Fruit fly (Drosophila melanogaster) whole organism, embryonic: ENCODE results near the gene N.

ENCODE experiments used
- Awh ChIP-seq: fragments of 200-800 bp; sonication (Bioruptor generic); IDR thresholded peaks from 2 replicates; pipeline ENCODE4, ENCODE4 v1.3.6; 2022; ENCODE audit warnings: missing biosample characterization, missing genetic modification characterization
- CG13775 ChIP-seq: fragments of 200-800 bp; sonication (Bioruptor generic); optimal IDR thresholded peaks from 3 replicates; lab custom pipeline; 2017; ENCODE audit warnings: missing biosample characterization, mild to moderate bottlenecking, missing genetic modification characterization
- CG15269 ChIP-seq: fragments of 200-800 bp; sonication (Bioruptor generic); optimal IDR thresholded peaks from 2 replicates; lab custom pipeline; 2018; ENCODE audit warnings: missing biosample characterization, mild to moderate bottlenecking, missing genetic modification characterization, moderate library complexity
- CG15479 ChIP-seq: fragments of 200-800 bp; sonication (Bioruptor generic); optimal IDR thresholded peaks from 3 replicates; lab custom pipeline; 2019; ENCODE audit warnings: missing biosample characterization, mild to moderate bottlenecking, missing genetic modification characterization, moderate library complexity
- CG16813 ChIP-seq: fragments of 200-800 bp; sonication (Bioruptor generic); IDR thresholded peaks from 3 replicates; pipeline ENCODE4 v1.3.6; 2022; ENCODE audit warnings: missing biosample characterization, missing genetic modification characterization; ENCODE audit not compliant: partially characterized antibody
- CG17359 ChIP-seq: fragments of 200-800 bp; sonication (Bioruptor generic); optimal IDR thresholded peaks from 3 replicates; lab custom pipeline; 2018; ENCODE audit warnings: missing biosample characterization, mild to moderate bottlenecking, missing genetic modification characterization, moderate library complexity
- CG17568 ChIP-seq: fragments of 200-800 bp; sonication (Bioruptor generic); optimal IDR thresholded peaks from 2 replicates; lab custom pipeline; 2018; ENCODE audit warnings: missing biosample characterization, mild to moderate bottlenecking, missing genetic modification characterization, moderate library complexity
- CG18619 ChIP-seq: fragments of 200-800 bp; sonication (Bioruptor generic); optimal IDR thresholded peaks from 3 replicates; lab custom pipeline; 2017; ENCODE audit warnings: missing biosample characterization, mild to moderate bottlenecking, missing genetic modification characterization
- CG2875 ChIP-seq: fragments of 200-800 bp; sonication (Bioruptor generic); optimal IDR thresholded peaks from 2 replicates; lab custom pipeline; 2017; ENCODE audit warnings: missing biosample characterization, mild to moderate bottlenecking, missing genetic modification characterization, missing genetic modification reagents
- CG3065 ChIP-seq: fragments of 200-800 bp; sonication (Bioruptor generic); optimal IDR thresholded peaks from 2 replicates; lab custom pipeline; 2016; ENCODE audit warnings: missing biosample characterization, missing genetic modification characterization
- CG31388 ChIP-seq: fragments of 200-800 bp; sonication (Bioruptor generic); optimal IDR thresholded peaks from 2 replicates; lab custom pipeline; 2016; ENCODE audit warnings: missing biosample characterization, missing genetic modification characterization
- CG34376 ChIP-seq: fragments of 200-800 bp; sonication (Bioruptor generic); optimal IDR thresholded peaks from 2 replicates; lab custom pipeline; 2018; ENCODE audit warnings: missing biosample characterization, mild to moderate bottlenecking, missing genetic modification characterization
- CG3847 ChIP-seq: fragments of 200-800 bp; sonication (Bioruptor generic); IDR thresholded peaks from 2 replicates; pipeline ENCODE4 v1.3.6; 2022; ENCODE audit warnings: missing biosample characterization, missing genetic modification characterization
- CG4328 ChIP-seq: fragments of 200-800 bp; sonication (Bioruptor generic); optimal IDR thresholded peaks from 3 replicates; lab custom pipeline; 2017; ENCODE audit warnings: missing biosample characterization, missing genetic modification reagents, missing genetic modification characterization
- CG4820 ChIP-seq: fragments of 200-800 bp; sonication (Bioruptor generic); optimal IDR thresholded peaks from 3 replicates; lab custom pipeline; 2016; ENCODE audit warnings: missing biosample characterization, missing genetic modification characterization
- CG5245 ChIP-seq: fragments of 200-800 bp; sonication (Bioruptor generic); optimal IDR thresholded peaks from 3 replicates; lab custom pipeline; 2016; ENCODE audit warnings: missing biosample characterization, missing genetic modification characterization
- CG6254 ChIP-seq: fragments of 200-800 bp; sonication (Bioruptor generic); optimal IDR thresholded peaks from 3 replicates; lab custom pipeline; 2017; ENCODE audit warnings: mild to moderate bottlenecking, missing biosample characterization, missing genetic modification reagents, missing genetic modification characterization
- CG7372 ChIP-seq: fragments of 200-800 bp; sonication (Bioruptor generic); IDR thresholded peaks from 2 replicates; pipeline ENCODE4 v1.3.6; 2022; ENCODE audit warnings: missing biosample characterization, missing genetic modification characterization
- CG9797 ChIP-seq: fragments of 200-800 bp; sonication (Bioruptor generic); optimal IDR thresholded peaks from 3 replicates; lab custom pipeline; 2018; ENCODE audit warnings: missing biosample characterization, mild to moderate bottlenecking, missing genetic modification characterization
- Dip2 ChIP-seq: fragments of 200-800 bp; sonication (Bioruptor generic); IDR thresholded peaks from 2 replicates; pipeline ENCODE4 v1.3.6; 2022; ENCODE audit warnings: missing biosample characterization, missing genetic modification characterization
- Eip74EF ChIP-seq, 2 experiments: fragments of 200-800 bp in 1 of 2; fragments of >200 bp in 1 of 2; sonication (Bioruptor generic) in 1 of 2; optimal IDR thresholded peaks; 2 replicates each; lab custom pipeline; 2017 to 2019; ENCODE audit warnings: missing biosample characterization in 2 of 2, missing genetic modification characterization in 2 of 2, mild to moderate bottlenecking in 1 of 2, moderate library complexity in 1 of 2
- Fer1 ChIP-seq: fragments of 200-800 bp; sonication (Bioruptor generic); optimal IDR thresholded peaks from 2 replicates; lab custom pipeline; 2017; ENCODE audit warnings: missing biosample characterization, mild to moderate bottlenecking, missing genetic modification characterization
- Fer2 ChIP-seq: fragments of 200-800 bp; sonication (Bioruptor generic); optimal IDR thresholded peaks from 2 replicates; lab custom pipeline; 2018; ENCODE audit warnings: missing biosample characterization, mild to moderate bottlenecking, missing genetic modification characterization, moderate library complexity
- Lpt ChIP-seq: fragments of >200 bp; optimal IDR thresholded peaks from 2 replicates; lab custom pipeline; 2018; ENCODE audit warnings: missing biosample characterization, missing genetic modification characterization
- NC2β ChIP-seq: fragments of 200-800 bp; sonication (Bioruptor generic); optimal IDR thresholded peaks from 2 replicates; lab custom pipeline; 2016; ENCODE audit warnings: missing biosample characterization, missing genetic modification characterization
- Nf-YA ChIP-seq: fragments of 200-800 bp; sonication (Bioruptor generic); IDR thresholded peaks from 2 replicates; pipeline ENCODE4 v1.3.6; 2022; ENCODE audit warnings: missing biosample characterization, missing genetic modification characterization
- Oli ChIP-seq: fragments of 200-800 bp; sonication (Bioruptor generic); optimal IDR thresholded peaks from 2 replicates; lab custom pipeline; 2018; ENCODE audit warnings: missing biosample characterization, mild to moderate bottlenecking, missing genetic modification characterization, moderate library complexity
- Optix ChIP-seq: fragments of 200-800 bp; sonication (Bioruptor generic); IDR thresholded peaks from 3 replicates; pipeline ENCODE4 v1.3.6; 2022; ENCODE audit warnings: missing biosample characterization, missing genetic modification characterization
- Pdp1 ChIP-seq, 2 experiments: fragments of 200-800 bp; sonication (Bioruptor generic); optimal IDR thresholded peaks; 3 replicates each; lab custom pipeline; 2016; ENCODE audit warnings: missing biosample characterization in 2 of 2, missing genetic modification characterization in 2 of 2, mild to moderate bottlenecking in 1 of 2, moderate library complexity in 1 of 2
- Spps ChIP-seq: fragments of 200-800 bp; sonication (Bioruptor generic); optimal IDR thresholded peaks from 2 replicates; lab custom pipeline; 2018; ENCODE audit warnings: missing biosample characterization, mild to moderate bottlenecking, missing genetic modification characterization
- Taf1 ChIP-seq: fragments of 200-800 bp; sonication (Bioruptor generic); IDR thresholded peaks from 2 replicates; pipeline ENCODE4 v1.3.6; 2022; ENCODE audit warnings: missing biosample characterization, missing genetic modification characterization
- Trl ChIP-seq, 3 experiments: fragments of >200 bp in 2 of 3; fragments of 200-800 bp in 1 of 3; sonication (Bioruptor generic) in 1 of 3; optimal IDR thresholded peaks; 2 replicates in 1 of 3; 3 replicates in 2 of 3; lab custom pipeline; 2016 to 2017; ENCODE audit warnings: missing biosample characterization in 1 of 3, missing genetic modification characterization in 1 of 3
- ato ChIP-seq: fragments of 200-800 bp; sonication (Bioruptor generic); IDR thresholded peaks from 2 replicates; pipeline ENCODE4 v1.3.6; 2022; ENCODE audit warnings: missing biosample characterization, missing genetic modification characterization; ENCODE audit not compliant: partially characterized antibody
- btn ChIP-seq: fragments of 200-800 bp; sonication (Bioruptor generic); optimal IDR thresholded peaks from 2 replicates; lab custom pipeline; 2016; ENCODE audit warnings: missing biosample characterization, missing genetic modification characterization
- cwo ChIP-seq: fragments of 200-800 bp; sonication (Bioruptor generic); optimal IDR thresholded peaks from 3 replicates; lab custom pipeline; 2017; ENCODE audit warnings: missing biosample characterization, missing genetic modification characterization, mild to moderate bottlenecking, moderate library complexity, missing genetic modification reagents
- dan ChIP-seq: fragments of 200-800 bp; sonication (Bioruptor generic); IDR thresholded peaks from 2 replicates; pipeline ENCODE4 v1.3.6; 2022; ENCODE audit warnings: missing biosample characterization, missing genetic modification characterization
- ewg ChIP-seq: fragments of 200-800 bp; sonication (Bioruptor generic); optimal IDR thresholded peaks from 3 replicates; lab custom pipeline; 2017; ENCODE audit warnings: mild to moderate bottlenecking, missing biosample characterization, missing genetic modification reagents, missing genetic modification characterization
- fd102C ChIP-seq: fragments of 200-800 bp; sonication (Bioruptor generic); optimal IDR thresholded peaks from 2 replicates; lab custom pipeline; 2018; ENCODE audit warnings: missing biosample characterization, mild to moderate bottlenecking, missing genetic modification characterization, moderate library complexity
- ftz-f1 ChIP-seq: fragments of 200-800 bp; sonication (Bioruptor generic); optimal IDR thresholded peaks from 2 replicates; lab custom pipeline; 2016; ENCODE audit warnings: missing biosample characterization, missing genetic modification characterization
- mam ChIP-seq: fragments of 200-800 bp; sonication (Bioruptor generic); optimal IDR thresholded peaks from 3 replicates; lab custom pipeline; 2016; ENCODE audit warnings: missing biosample characterization, missing genetic modification characterization
- mirr ChIP-seq: fragments of 200-800 bp; sonication (Bioruptor generic); optimal IDR thresholded peaks from 3 replicates; lab custom pipeline; 2018; ENCODE audit warnings: missing biosample characterization, mild to moderate bottlenecking, missing genetic modification characterization
- p53 ChIP-seq: fragments of 200-800 bp; sonication (Bioruptor generic); optimal IDR thresholded peaks from 2 replicates; lab custom pipeline; 2016; ENCODE audit warnings: missing biosample characterization, missing genetic modification characterization
- psq ChIP-seq: fragments of 200-800 bp; sonication (Bioruptor generic); optimal IDR thresholded peaks from 2 replicates; lab custom pipeline; 2017; ENCODE audit warnings: missing biosample characterization, missing genetic modification characterization
- rib ChIP-seq: fragments of 200-800 bp; sonication (Bioruptor generic); IDR thresholded peaks from 2 replicates; pipeline ENCODE4 v1.3.6; 2022; ENCODE audit warnings: missing biosample characterization, missing genetic modification characterization
- sc ChIP-seq, 3 experiments: fragments of >200 bp in 2 of 3; fragments of 200-800 bp in 1 of 3; sonication (Bioruptor generic) in 1 of 3; optimal IDR thresholded peaks; 2 replicates in 2 of 3; 3 replicates in 1 of 3; lab custom pipeline; 2017; ENCODE audit warnings: mild to moderate bottlenecking in 1 of 3, missing biosample characterization in 1 of 3, missing genetic modification characterization in 1 of 3, missing genetic modification reagents in 1 of 3
- schlank ChIP-seq: fragments of 200-800 bp; sonication (Bioruptor generic); optimal IDR thresholded peaks from 2 replicates; lab custom pipeline; 2018; ENCODE audit warnings: missing biosample characterization, mild to moderate bottlenecking, missing genetic modification characterization
- stwl ChIP-seq: fragments of 200-800 bp; sonication (Bioruptor generic); optimal IDR thresholded peaks from 3 replicates; lab custom pipeline; 2018; ENCODE audit warnings: missing biosample characterization, mild to moderate bottlenecking, missing genetic modification characterization, moderate library complexity
- ttk ChIP-seq: fragments of 200-800 bp; sonication (Bioruptor generic); IDR thresholded peaks from 2 replicates; pipeline ENCODE4 v2.1.2; 2022; ENCODE audit warnings: missing biosample characterization, missing genetic modification characterization
- unpg ChIP-seq: fragments of 200-800 bp; sonication (Bioruptor generic); optimal IDR thresholded peaks from 3 replicates; lab custom pipeline; 2018; ENCODE audit warnings: missing biosample characterization, mild to moderate bottlenecking, missing genetic modification characterization, moderate library complexity

N gene

dm6 chrX:3188419-3188818 lies 53.7 kb downstream of the N start (continued):
- TF ChIP-seq Fer1 (GFP tag; lab: Kevin White, UChicago) (peak; percentile 49), Awh (GFP tag; lab: Robert Waterston, UW) (peak; percentile 53; the same call in 1 of the 2 replicates), CG15479 (GFP tag; lab: Kevin White, UChicago) (no peak), CG31388 (GFP tag; lab: Kevin White, UChicago) (no peak), dan (GFP tag; lab: Robert Waterston, UW) (no peak), sc (optimal IDR thresholded peaks at IDR 0.05; lab: Kevin White, UChicago) (no peak), sc (GFP tag; optimal IDR thresholded peaks at IDR 0.05; lab: Kevin White, UChicago) (no peak), Spps (tag; lab: Kevin White, UChicago) (peak; percentile 10), CG6254 (GFP tag; lab: Kevin White, UChicago) (peak; percentile 14), ewg (peak; percentile 11), CG3065 (GFP tag; lab: Kevin White, UChicago) (no peak), Oli (tag; lab: Kevin White, UChicago) (peak; percentile 2), CG13775 (GFP tag; lab: Kevin White, UChicago) (no peak), unpg (GFP tag; lab: Kevin White, UChicago) (peak; percentile 33), CG34376 (no peak), CG9797 (no peak), btn (GFP tag; lab: Kevin White, UChicago) (no peak), CG5245 (GFP tag; lab: Kevin White, UChicago) (no peak), CG4328 (GFP tag; lab: Kevin White, UChicago) (peak; percentile 47), CG16813 (no peak), CG17359 (tag; lab: Kevin White, UChicago) (peak; percentile 67), schlank (tag; lab: Kevin White, UChicago) (peak; percentile 36), stwl (tag; lab: Kevin White, UChicago) (peak; percentile 5), p53 (GFP tag; lab: Kevin White, UChicago) (no peak), ttk (GFP tag; lab: Robert Waterston, UW) (no peak), ato (GFP tag; lab: Robert Waterston, UW) (no peak), mirr (GFP tag; lab: Kevin White, UChicago) (peak; percentile 60), CG7372 (GFP tag; lab: Robert Waterston, UW) (no peak), CG18619 (GFP tag; lab: Kevin White, UChicago) (peak; percentile 8), Dip2 (no peak), NC2β (GFP tag; lab: Kevin White, UChicago) (peak; percentile 2), Nf-YA (GFP tag; lab: Robert Waterston, UW) (no peak), fd102C (GFP tag; lab: Kevin White, UChicago) (no peak), cwo (GFP tag; lab: Kevin White, UChicago) (no peak), mam (GFP tag; lab: Kevin White, UChicago) (no peak), Fer2 (tag; lab: Kevin White, UChicago) (no peak), CG2875 (GFP tag; lab: Kevin White, UChicago) (peak; percentile 37), Taf1 (GFP tag; lab: Robert Waterston, UW) (no peak), psq (GFP tag; lab: Kevin White, UChicago) (peak; percentile 35), CG4820 (GFP tag; lab: Kevin White, UChicago) (no peak), Trl (optimal IDR thresholded peaks at IDR 0.05; lab: Kevin White, UChicago) (no peak), Trl (GFP tag; optimal IDR thresholded peaks at IDR 0.05; lab: Kevin White, UChicago) (peak; percentile 66), Lpt (no peak), ftz-f1 (GFP tag; lab: Kevin White, UChicago) (no peak), Pdp1 (GFP tag; optimal IDR thresholded peaks at IDR 0.05; lab: Kevin White, UChicago) (peak in 1 of 2 experiments; percentile 58), Eip74EF (GFP tag; optimal IDR thresholded peaks at IDR 0.05; lab: Kevin White, UChicago) (peak in 1 of 2 experiments; percentile 24), CG17568 (GFP tag; lab: Kevin White, UChicago) (peak; percentile 55), CG3847 (GFP tag; lab: Robert Waterston, UW) (0 out of 2 replicates have a peak, but pooled peaks have one; percentile 22), Optix (GFP tag; lab: Robert Waterston, UW) (no peak), rib (no peak), CG15269 (tag; lab: Kevin White, UChicago) (peak; percentile 41)
